Fruit fly (Drosophila melanogaster) S2 (cell line): ENCODE data around the gene dar1.

Experiments used
- CG8478 ChIP-seq: fragments of >200 bp; optimal IDR thresholded peaks from 2 replicates; lab custom pipeline; 2018
- CTCF ChIP-seq, 2 experiments: fragments of >200 bp; optimal IDR thresholded peaks; 2 replicates each; lab custom pipeline; 2018

DNA sequence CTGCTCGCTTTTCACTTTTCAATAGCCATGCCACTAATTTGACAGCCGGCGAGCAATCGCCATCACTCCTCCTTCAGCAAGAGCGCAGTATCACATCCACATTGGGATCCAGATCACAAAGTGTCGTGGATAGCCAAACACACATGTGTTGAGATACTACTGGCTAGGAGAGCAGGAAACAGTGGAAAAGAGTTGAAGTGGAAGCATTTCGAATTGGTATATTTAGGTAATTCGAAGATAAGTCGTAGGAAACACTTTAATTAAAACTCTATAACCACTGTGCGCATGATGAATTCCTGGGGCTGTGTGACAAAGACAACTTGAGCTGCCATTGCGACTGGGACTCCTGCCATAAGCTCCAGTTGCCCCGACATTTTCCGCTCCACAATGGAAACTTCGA, 63.9 kb downstream of the dar1 start:
- TF ChIP-seq CTCF (optimal IDR thresholded peaks at IDR 0.05; lab: Kevin White, UChicago) (no peak), CG8478 (no peak)
